Fruit fly (Drosophila melanogaster): ENCODE data around the gene CG7772.
A peak's percentile ranks its signal among the peaks of the same experiment; 100 is the strongest.

The CG7772 gene

DNA sequence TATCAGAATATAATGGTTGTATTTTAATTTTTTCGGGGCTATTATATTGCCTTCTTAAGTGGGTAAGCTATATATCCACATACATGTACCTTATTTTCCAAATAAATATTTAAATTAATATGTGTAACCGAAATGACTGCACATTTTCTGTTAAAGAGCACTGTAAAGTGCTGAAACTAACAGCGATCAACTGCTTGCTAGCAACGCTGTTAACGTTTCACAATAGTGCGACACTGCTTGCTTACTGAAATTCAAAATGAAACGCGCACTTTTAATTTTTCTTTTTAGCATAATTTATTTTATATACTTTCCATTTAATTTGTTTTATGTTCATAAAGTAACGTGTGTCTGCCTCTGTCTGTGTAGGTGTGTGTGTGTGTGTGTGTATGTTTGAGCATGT, 17.0 kb upstream of the CG7772 start:
- TF ChIP-seq CG8290 (GFP tag; optimal IDR thresholded peaks at IDR 0.05): peak; percentile 1
- TF ChIP-seq CG8290 (tag; optimal IDR thresholded peaks at IDR 0.05): no peak
- no peak for TF ChIP-seq CG42726 (GFP tag; IDR thresholded peaks at IDR 0.05; ENCODE audit: partially characterized antibody)
- peak; percentile 62 for TF ChIP-seq stwl (tag; optimal IDR thresholded peaks at IDR 0.05)
- peak; percentile 91 for TF ChIP-seq CG31365 (tag; optimal IDR thresholded peaks at IDR 0.05)
- peak; percentile 82 for TF ChIP-seq E2f2 (GFP tag; IDR thresholded peaks at IDR 0.05)
- TF ChIP-seq Dp (GFP tag; optimal IDR thresholded peaks at IDR 0.05): peak; percentile 68
- peak in 1 of 2 experiments; percentile 28 for TF ChIP-seq Eip74EF (GFP tag; optimal IDR thresholded peaks at IDR 0.05)
- no peak for TF ChIP-seq CG13624 (GFP tag; optimal IDR thresholded peaks at IDR 0.05)
- no peak for TF ChIP-seq D19A (tag; optimal IDR thresholded peaks at IDR 0.05)
- no peak for TF ChIP-seq grau (tag; optimal IDR thresholded peaks at IDR 0.05)

DNA sequence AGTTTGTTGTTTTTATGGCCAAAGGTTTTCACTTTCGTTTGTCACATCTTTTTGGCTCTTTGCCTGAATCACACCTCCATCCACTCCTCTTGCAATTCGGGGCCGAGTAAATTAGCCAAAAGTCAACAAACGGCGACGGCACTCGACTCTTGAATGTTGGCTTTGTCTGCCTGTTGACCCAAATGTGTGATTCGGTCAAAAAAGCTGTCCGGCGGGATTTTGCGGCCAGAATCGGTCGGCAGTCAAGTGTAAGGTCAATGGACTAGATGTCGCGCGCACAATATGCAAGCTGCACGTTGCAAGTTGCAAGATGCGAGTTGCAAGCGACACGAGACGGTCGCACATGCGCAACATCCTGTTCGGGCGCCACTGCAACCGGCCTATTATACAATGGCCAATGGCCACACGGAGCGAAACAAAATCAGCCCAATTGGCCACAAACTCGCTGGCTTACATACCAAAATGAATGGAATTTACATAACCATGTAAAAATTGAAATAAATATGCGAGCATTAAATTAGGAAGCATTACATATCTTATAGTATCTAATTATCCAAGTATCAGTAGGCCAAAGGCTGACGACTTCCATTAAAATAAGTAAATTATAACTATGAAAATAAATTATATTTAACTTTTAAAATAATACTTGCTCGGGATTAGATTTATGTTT, 10.6 kb upstream of the CG7772 start:
- TF ChIP-seq ham (GFP tag; IDR thresholded peaks at IDR 0.05): no peak
- TF ChIP-seq Drgx (GFP tag; IDR thresholded peaks at IDR 0.05): peak; percentile 10; the same call in 1 of the 2 replicates
- TF ChIP-seq Blimp-1 (GFP tag; optimal IDR thresholded peaks at IDR 0.05): peak; percentile 55
- TF ChIP-seq Ets65A (GFP tag): peak; percentile 42

DNA sequence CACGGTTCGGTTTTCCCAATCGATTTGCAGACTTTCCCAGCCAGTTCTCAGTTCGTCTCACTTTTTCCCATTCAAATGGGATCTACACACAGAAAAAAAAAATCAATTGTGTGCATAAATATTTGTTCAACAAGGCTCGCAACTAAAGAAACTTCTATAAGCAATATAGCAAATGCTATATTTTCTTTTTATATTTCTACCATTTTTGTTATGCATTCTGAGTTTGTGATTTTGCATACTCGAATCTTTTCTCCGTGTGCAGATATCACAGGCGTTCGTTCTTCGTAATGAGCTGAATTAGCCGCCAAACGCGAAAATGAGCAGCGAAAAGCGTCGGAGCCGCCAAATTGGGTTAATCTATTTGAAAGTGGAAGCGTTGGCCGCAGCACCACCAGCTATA, 8.9 kb upstream of the CG7772 start:
- no peak for TF ChIP-seq CG12769 (tag; optimal IDR thresholded peaks at IDR 0.05)
- TF ChIP-seq gem (tag; optimal IDR thresholded peaks at IDR 0.05): peak; percentile 7
- no peak for TF ChIP-seq dpn (GFP tag; optimal IDR thresholded peaks at IDR 0.05)
- TF ChIP-seq sisA (GFP tag; IDR thresholded peaks at IDR 0.05): peak; percentile 24; the same call in 1 of the 2 replicates
- no peak for TF ChIP-seq prd (optimal IDR thresholded peaks at IDR 0.05)
- peak; percentile 46; the same call in 2 of the 3 replicates for TF ChIP-seq prd (GFP tag; IDR thresholded peaks at IDR 0.05)
- TF ChIP-seq row (GFP tag; IDR thresholded peaks at IDR 0.05): peak; percentile 26; the same call in 2 of the 3 replicates
- TF ChIP-seq Rx (GFP tag; IDR thresholded peaks at IDR 0.05): no peak
- TF ChIP-seq CG11695 (GFP tag; IDR thresholded peaks at IDR 0.05): 0 out of 3 replicates have a peak, but pooled peaks have one; percentile 15
- TF ChIP-seq Drgx (GFP tag; IDR thresholded peaks at IDR 0.05): peak; percentile 50
- TF ChIP-seq Med (GFP tag): peak; percentile 4
- TF ChIP-seq Ada2b (GFP tag; IDR thresholded peaks at IDR 0.05): 0 out of 2 replicates have a peak, but pooled peaks have one; percentile 22
- no peak for TF ChIP-seq mam (GFP tag; optimal IDR thresholded peaks at IDR 0.05)
- TF ChIP-seq pan (optimal IDR thresholded peaks at IDR 0.05): no peak
- peak in 1 of 2 experiments; percentile 19 for TF ChIP-seq pan (GFP tag; optimal IDR thresholded peaks at IDR 0.05 in 1 of 2, IDR thresholded peaks at IDR 0.05 in 1 of 2)
- peak; percentile 11; the same call in 1 of the 3 replicates for TF ChIP-seq dysf (GFP tag; IDR thresholded peaks at IDR 0.05)
- TF ChIP-seq CG4707 (GFP tag; optimal IDR thresholded peaks at IDR 0.05): no peak
- peak; percentile 6 for TF ChIP-seq CG11504 (tag; optimal IDR thresholded peaks at IDR 0.05)
- TF ChIP-seq Dfd (GFP tag; optimal IDR thresholded peaks at IDR 0.05): no peak
- peak; percentile 29; the same call in 1 of the 2 replicates for TF ChIP-seq slbo (GFP tag; IDR thresholded peaks at IDR 0.05)
- no peak for TF ChIP-seq Atf6 (GFP tag; IDR thresholded peaks at IDR 0.05)

DNA sequence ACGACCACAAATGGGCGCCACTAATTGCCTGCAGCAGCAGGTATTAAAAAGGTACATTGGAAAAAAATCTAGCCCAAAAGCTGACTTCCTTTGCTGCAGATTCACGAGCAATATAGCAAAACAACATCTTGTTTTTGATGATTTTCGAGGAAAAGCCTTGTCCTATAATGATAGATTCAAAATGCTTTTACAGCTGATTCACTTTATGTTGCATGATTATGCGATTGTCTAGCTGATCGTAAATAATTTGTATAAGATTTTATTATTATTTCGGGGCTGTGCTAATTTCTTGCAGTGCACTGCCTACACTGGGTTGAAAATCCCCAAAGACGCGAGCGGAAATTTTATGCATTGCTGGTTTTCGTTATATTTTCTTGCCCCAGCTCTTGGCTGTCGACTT, 7.4 kb upstream of the CG7772 start:
- TF ChIP-seq Xrp1 (GFP tag; IDR thresholded peaks at IDR 0.05) (peak; percentile 27; the same call in 1 of the 2 replicates), CG2678 (tag; optimal IDR thresholded peaks at IDR 0.05) (peak; percentile 30), CG33213 (GFP tag; optimal IDR thresholded peaks at IDR 0.05) (no peak), fd96Cb (tag; optimal IDR thresholded peaks at IDR 0.05) (peak; percentile 8), esg (GFP tag; conservative IDR thresholded peaks at IDR 0.05) (0 out of 2 replicates have a peak, but pooled peaks have one; percentile 7), CG10267 (tag; optimal IDR thresholded peaks at IDR 0.05) (no peak), CG31441 (GFP tag; IDR thresholded peaks at IDR 0.05) (0 out of 2 replicates have a peak, but pooled peaks have one; percentile 22), prd (optimal IDR thresholded peaks at IDR 0.05) (no peak), prd (GFP tag; IDR thresholded peaks at IDR 0.05) (peak; percentile 6; the same call in 1 of the 3 replicates), Med (GFP tag) (peak; percentile 5), shn (GFP tag; optimal IDR thresholded peaks at IDR 0.05) (no peak), CG10462 (GFP tag; optimal IDR thresholded peaks at IDR 0.05) (no peak), gem (tag; optimal IDR thresholded peaks at IDR 0.05) (peak; percentile 36), Drgx (GFP tag; IDR thresholded peaks at IDR 0.05) (peak; percentile 52; the same call in 1 of the 2 replicates), Jarid2 (GFP tag; optimal IDR thresholded peaks at IDR 0.05) (no peak), Ssrp (tag; optimal IDR thresholded peaks at IDR 0.05) (peak; percentile 13)

Measured in whole organism, embryonic.